Fruit fly (Drosophila melanogaster) whole organism, embryonic: ENCODE data around the gene CG13699.
A peak's percentile ranks its signal among the peaks of the same experiment; 100 is the strongest.

Experiments used
- Aef1 ChIP-seq: fragments of 200-800 bp; sonication (Bioruptor generic); IDR thresholded peaks from 3 replicates; pipeline ENCODE4 v1.3.6; 2022; ENCODE audit warnings: missing biosample characterization, missing genetic modification characterization
- Atf-2 ChIP-seq: fragments of 200-800 bp; sonication (Bioruptor generic); optimal IDR thresholded peaks from 2 replicates; lab custom pipeline; 2016; ENCODE audit warnings: missing biosample characterization, missing genetic modification characterization
- C15 ChIP-seq: fragments of 200-800 bp; sonication (Bioruptor generic); IDR thresholded peaks from 3 replicates; pipeline ENCODE4 v1.3.6; 2022; ENCODE audit warnings: missing biosample characterization, missing genetic modification characterization
- CG10209 ChIP-seq: fragments of 200-800 bp; sonication (Bioruptor generic); optimal IDR thresholded peaks from 3 replicates; lab custom pipeline; 2017; ENCODE audit warnings: missing biosample characterization, mild to moderate bottlenecking, missing genetic modification characterization, missing genetic modification reagents
- CG10654 ChIP-seq: fragments of 200-800 bp; sonication (Bioruptor generic); optimal IDR thresholded peaks from 2 replicates; lab custom pipeline; 2016; ENCODE audit warnings: missing biosample characterization, missing genetic modification characterization
- CG12659 ChIP-seq: fragments of 200-800 bp; sonication (Bioruptor generic); optimal IDR thresholded peaks from 3 replicates; lab custom pipeline; 2017; ENCODE audit warnings: mild to moderate bottlenecking, missing biosample characterization, missing genetic modification reagents, missing genetic modification characterization
- CG15073 ChIP-seq: fragments of 200-800 bp; sonication (Bioruptor generic); optimal IDR thresholded peaks from 2 replicates; lab custom pipeline; 2016; ENCODE audit warnings: missing biosample characterization, missing genetic modification characterization
- CG1647 ChIP-seq: fragments of 200-800 bp; sonication (Bioruptor generic); optimal IDR thresholded peaks from 3 replicates; lab custom pipeline; 2016; ENCODE audit warnings: missing biosample characterization, missing genetic modification characterization
- CG16863 ChIP-seq: fragments of 200-800 bp; sonication (Bioruptor generic); optimal IDR thresholded peaks from 3 replicates; lab custom pipeline; 2016; ENCODE audit warnings: missing biosample characterization, missing genetic modification characterization
- CG17359 ChIP-seq: fragments of 200-800 bp; sonication (Bioruptor generic); optimal IDR thresholded peaks from 3 replicates; lab custom pipeline; 2018; ENCODE audit warnings: missing biosample characterization, mild to moderate bottlenecking, missing genetic modification characterization, moderate library complexity
- CG17361 ChIP-seq: fragments of 200-800 bp; sonication (Bioruptor generic); IDR thresholded peaks from 3 replicates; pipeline ENCODE4 v1.3.6; 2022; ENCODE audit warnings: missing biosample characterization, missing genetic modification characterization
- CG17829 ChIP-seq: fragments of 200-800 bp; optimal IDR thresholded peaks from 2 replicates; lab custom pipeline; 2019; ENCODE audit warnings: missing biosample characterization, mild to moderate bottlenecking, missing genetic modification characterization, moderate library complexity
- CG34376 ChIP-seq: fragments of 200-800 bp; sonication (Bioruptor generic); optimal IDR thresholded peaks from 2 replicates; lab custom pipeline; 2018; ENCODE audit warnings: missing biosample characterization, mild to moderate bottlenecking, missing genetic modification characterization
- CG3995 ChIP-seq: fragments of 200-800 bp; sonication (Bioruptor generic); optimal IDR thresholded peaks from 3 replicates; lab custom pipeline; 2016; ENCODE audit warnings: missing biosample characterization, missing genetic modification characterization
- CG4360 ChIP-seq: fragments of 200-800 bp; sonication (Bioruptor generic); IDR thresholded peaks from 2 replicates; pipeline ENCODE4 v1.3.6; 2022; ENCODE audit warnings: missing biosample characterization, missing genetic modification characterization
- CG5953 ChIP-seq: fragments of 200-800 bp; sonication (Bioruptor generic); IDR thresholded peaks from 2 replicates; pipeline ENCODE4 v1.3.6; 2022; ENCODE audit warnings: missing biosample characterization, missing genetic modification characterization
- CG7556 ChIP-seq: fragments of 200-800 bp; sonication (Bioruptor generic); optimal IDR thresholded peaks from 2 replicates; lab custom pipeline; 2017; ENCODE audit warnings: missing biosample characterization, mild to moderate bottlenecking, missing genetic modification characterization
- CG7987 ChIP-seq: fragments of 200-800 bp; sonication (Bioruptor generic); optimal IDR thresholded peaks from 2 replicates; lab custom pipeline; 2018; ENCODE audit warnings: missing biosample characterization, mild to moderate bottlenecking, missing genetic modification characterization, moderate library complexity
- HHEX ChIP-seq: fragments of 200-800 bp; sonication (Bioruptor generic); optimal IDR thresholded peaks from 3 replicates; lab custom pipeline; 2017; ENCODE audit warnings: missing biosample characterization, mild to moderate bottlenecking, missing genetic modification characterization, missing genetic modification reagents
- HLH4C ChIP-seq: fragments of 200-800 bp; sonication (Bioruptor generic); IDR thresholded peaks from 3 replicates; pipeline ENCODE4 v1.3.6; 2022; ENCODE audit warnings: missing biosample characterization, missing genetic modification characterization; ENCODE audit not compliant: partially characterized antibody
- HmgZ ChIP-seq: fragments of 200-800 bp; sonication (Bioruptor generic); optimal IDR thresholded peaks from 2 replicates; lab custom pipeline; 2018; ENCODE audit warnings: missing biosample characterization, mild to moderate bottlenecking, missing genetic modification characterization
- Hr78 ChIP-seq, 2 experiments: fragments of 200-800 bp in 1 of 2; fragments of >200 bp in 1 of 2; sonication (Bioruptor generic) in 1 of 2; optimal IDR thresholded peaks; 2 replicates each; lab custom pipeline; 2017 to 2019; ENCODE audit warnings: missing biosample characterization in 2 of 2, missing genetic modification characterization in 2 of 2, mild to moderate bottlenecking in 1 of 2, moderate library complexity in 1 of 2
- Kr ChIP-seq: fragments of 200-800 bp; sonication (Bioruptor generic); optimal IDR thresholded peaks from 2 replicates; lab custom pipeline; 2017; ENCODE audit warnings: missing biosample characterization, mild to moderate bottlenecking, missing genetic modification characterization
- Meics ChIP-seq: fragments of 200-800 bp; sonication (Bioruptor generic); optimal IDR thresholded peaks from 2 replicates; lab custom pipeline; 2017; ENCODE audit warnings: missing biosample characterization, mild to moderate bottlenecking, missing genetic modification characterization
- NC2α ChIP-seq: fragments of 200-800 bp; sonication (Bioruptor generic); optimal IDR thresholded peaks from 2 replicates; lab custom pipeline; 2016; ENCODE audit warnings: missing biosample characterization, missing genetic modification characterization
- Pdp1 ChIP-seq, 2 experiments: fragments of 200-800 bp; sonication (Bioruptor generic); optimal IDR thresholded peaks; 3 replicates each; lab custom pipeline; 2016; ENCODE audit warnings: missing biosample characterization in 2 of 2, missing genetic modification characterization in 2 of 2, mild to moderate bottlenecking in 1 of 2, moderate library complexity in 1 of 2
- chif ChIP-seq, 2 experiments: fragments of 200-800 bp; sonication (Bioruptor generic); optimal IDR thresholded peaks; 3 replicates each; lab custom pipeline; 2016; ENCODE audit warnings: missing biosample characterization in 2 of 2, missing genetic modification characterization in 2 of 2
- chinmo ChIP-seq: fragments of 200-800 bp; sonication (Bioruptor generic); IDR thresholded peaks from 4 replicates; pipeline ENCODE4 v1.3.6; 2022; ENCODE audit warnings: missing biosample characterization, missing genetic modification characterization; ENCODE audit not compliant: partially characterized antibody
- crol ChIP-seq: fragments of 200-800 bp; sonication (Bioruptor generic); IDR thresholded peaks from 2 replicates; pipeline ENCODE4 v1.3.6; 2022; ENCODE audit warnings: missing biosample characterization, missing genetic modification characterization
- dimm ChIP-seq: fragments of 200-800 bp; sonication (Bioruptor generic); IDR thresholded peaks from 2 replicates; pipeline ENCODE4 v1.3.6; 2022; ENCODE audit warnings: missing biosample characterization, missing genetic modification characterization
- ewg ChIP-seq: fragments of 200-800 bp; sonication (Bioruptor generic); optimal IDR thresholded peaks from 3 replicates; lab custom pipeline; 2017; ENCODE audit warnings: mild to moderate bottlenecking, missing biosample characterization, missing genetic modification reagents, missing genetic modification characterization
- gce ChIP-seq: fragments of 200-800 bp; sonication (Bioruptor generic); IDR thresholded peaks from 3 replicates; pipeline ENCODE4 v1.3.6; 2022; ENCODE audit warnings: missing biosample characterization, missing genetic modification characterization
- gt ChIP-seq: fragments of 200-800 bp; sonication (Bioruptor generic); IDR thresholded peaks from 2 replicates; pipeline ENCODE4 v1.3.6; 2022; ENCODE audit warnings: missing biosample characterization, missing genetic modification characterization
- lov ChIP-seq, 2 experiments: fragments of 200-800 bp in 1 of 2; fragments of >200 bp in 1 of 2; sonication (Bioruptor generic) in 1 of 2; IDR thresholded peaks in 1 of 2; optimal IDR thresholded peaks in 1 of 2; 2 replicates in 1 of 2; 3 replicates in 1 of 2; pipeline versions ENCODE4 v1.3.6 to Lab custom; 2017 to 2022; ENCODE audit warnings: missing biosample characterization in 1 of 2, missing genetic modification characterization in 1 of 2
- nerfin-1 ChIP-seq: fragments of 200-800 bp; sonication (Bioruptor generic); optimal IDR thresholded peaks from 3 replicates; lab custom pipeline; 2019; ENCODE audit warnings: missing biosample characterization, mild to moderate bottlenecking, missing genetic modification characterization, moderate library complexity
- org-1 ChIP-seq: fragments of 200-800 bp; sonication (Bioruptor generic); optimal IDR thresholded peaks from 2 replicates; lab custom pipeline; 2017; ENCODE audit warnings: missing biosample characterization, missing genetic modification characterization
- rib ChIP-seq: fragments of 200-800 bp; sonication (Bioruptor generic); IDR thresholded peaks from 2 replicates; pipeline ENCODE4 v1.3.6; 2022; ENCODE audit warnings: missing biosample characterization, missing genetic modification characterization
- sc ChIP-seq, 3 experiments: fragments of >200 bp in 2 of 3; fragments of 200-800 bp in 1 of 3; sonication (Bioruptor generic) in 1 of 3; optimal IDR thresholded peaks; 2 replicates in 2 of 3; 3 replicates in 1 of 3; lab custom pipeline; 2017; ENCODE audit warnings: mild to moderate bottlenecking in 1 of 3, missing biosample characterization in 1 of 3, missing genetic modification characterization in 1 of 3, missing genetic modification reagents in 1 of 3
- sd ChIP-seq: fragments of 200-800 bp; sonication (Bioruptor generic); optimal IDR thresholded peaks from 3 replicates; lab custom pipeline; 2018; ENCODE audit warnings: missing biosample characterization, mild to moderate bottlenecking, missing genetic modification characterization, moderate library complexity
- slou ChIP-seq: fragments of 200-800 bp; sonication (Bioruptor generic); optimal IDR thresholded peaks from 3 replicates; lab custom pipeline; 2016; ENCODE audit warnings: missing biosample characterization, missing genetic modification characterization
- sqz ChIP-seq: fragments of 200-800 bp; sonication (Bioruptor generic); optimal IDR thresholded peaks from 3 replicates; lab custom pipeline; 2018; ENCODE audit warnings: missing biosample characterization, mild to moderate bottlenecking, missing genetic modification characterization
- stc ChIP-seq: fragments of 200-800 bp; sonication (Bioruptor generic); IDR thresholded peaks from 2 replicates; pipeline ENCODE4 v1.3.6; 2022; ENCODE audit warnings: missing biosample characterization, missing genetic modification characterization
- stwl ChIP-seq: fragments of 200-800 bp; sonication (Bioruptor generic); optimal IDR thresholded peaks from 3 replicates; lab custom pipeline; 2018; ENCODE audit warnings: missing biosample characterization, mild to moderate bottlenecking, missing genetic modification characterization, moderate library complexity
- z ChIP-seq: fragments of 200-800 bp; sonication (Bioruptor generic); IDR thresholded peaks from 3 replicates; pipeline ENCODE4 v1.3.6; 2022; ENCODE audit warnings: missing biosample characterization, missing genetic modification characterization
- zen ChIP-seq: fragments of 200-800 bp; sonication (Bioruptor generic); optimal IDR thresholded peaks from 3 replicates; lab custom pipeline; 2018; ENCODE audit warnings: missing biosample characterization, mild to moderate bottlenecking, missing genetic modification characterization, moderate library complexity
- zen2 ChIP-seq: fragments of 200-800 bp; sonication (Bioruptor generic); IDR thresholded peaks from 3 replicates; pipeline ENCODE4 v1.3.6; 2022; ENCODE audit warnings: missing biosample characterization, missing genetic modification characterization; ENCODE audit not compliant: partially characterized antibody

CG13699 gene

dm6 chr3L:18188473-18189087, 26.3 kb upstream of the CG13699 start (continued):
- no peak for TF ChIP-seq chif (GFP tag; optimal IDR thresholded peaks at IDR 0.05; lab: Kevin White, UChicago)
- peak; percentile 14 for TF ChIP-seq sqz (GFP tag; lab: Kevin White, UChicago)
- TF ChIP-seq CG16863 (GFP tag; lab: Kevin White, UChicago) = no peak
- TF ChIP-seq zen2 (GFP tag; lab: Robert Waterston, UW) = no peak
- no peak for TF ChIP-seq CG3995
- no peak for TF ChIP-seq CG5953 (GFP tag; lab: Robert Waterston, UW)
- TF ChIP-seq CG15073 (GFP tag; lab: Kevin White, UChicago) = no peak
- no peak for TF ChIP-seq CG17359
- 0 out of 2 replicates have a peak, but pooled peaks have one; percentile 27 for TF ChIP-seq stc (GFP tag; lab: Robert Waterston, UW)
- no peak for TF ChIP-seq CG12659 (GFP tag; lab: Kevin White, UChicago)
- TF ChIP-seq Hr78 (GFP tag; optimal IDR thresholded peaks at IDR 0.05; lab: Kevin White, UChicago) = peak in 1 of 2 experiments; percentile 30
- TF ChIP-seq CG1647 = no peak
- TF ChIP-seq slou (GFP tag; lab: Kevin White, UChicago) = no peak
- no peak for TF ChIP-seq CG7987 (GFP tag; lab: Kevin White, UChicago)
- TF ChIP-seq CG10209 (GFP tag; lab: Kevin White, UChicago) = no peak
- TF ChIP-seq ewg (GFP tag; lab: Kevin White, UChicago) = peak; percentile 67
- TF ChIP-seq HHEX (GFP tag; lab: Kevin White, UChicago) = no peak
- TF ChIP-seq CG34376 (GFP tag; lab: Kevin White, UChicago) = no peak
- no peak for TF ChIP-seq org-1 (GFP tag; lab: Kevin White, UChicago)
- TF ChIP-seq lov (optimal IDR thresholded peaks at IDR 0.05; lab: Kevin White, UChicago) = no peak
- TF ChIP-seq lov (GFP tag; IDR thresholded peaks at IDR 0.05; lab: Robert Waterston, UW) = no peak
- no peak for TF ChIP-seq rib (GFP tag; lab: Robert Waterston, UW)
- TF ChIP-seq CG4360 (GFP tag; lab: Robert Waterston, UW) = peak; percentile 78
- TF ChIP-seq sd (tag; lab: Kevin White, UChicago) = no peak
- no peak for TF ChIP-seq HmgZ
- TF ChIP-seq gt (GFP tag; lab: Robert Waterston, UW) = no peak
- TF ChIP-seq Atf-2 = no peak
- TF ChIP-seq CG10654 (GFP tag; lab: Kevin White, UChicago) = no peak
- TF ChIP-seq Pdp1 (GFP tag; optimal IDR thresholded peaks at IDR 0.05; lab: Kevin White, UChicago) = peak in 1 of 2 experiments; percentile 9
- peak; percentile 18 for TF ChIP-seq zen (tag; lab: Kevin White, UChicago)
- TF ChIP-seq CG17361 (GFP tag; lab: Robert Waterston, UW) = no peak
- TF ChIP-seq sc (optimal IDR thresholded peaks at IDR 0.05; lab: Kevin White, UChicago) = no peak
- no peak for TF ChIP-seq sc (GFP tag; optimal IDR thresholded peaks at IDR 0.05; lab: Kevin White, UChicago)
- TF ChIP-seq HLH4C (GFP tag; lab: Robert Waterston, UW) = no peak
- no peak for TF ChIP-seq C15 (GFP tag; lab: Robert Waterston, UW)
- TF ChIP-seq CG7556 = no peak
- no peak for TF ChIP-seq Aef1
- peak; percentile 61; the same call in 1 of the 2 replicates for TF ChIP-seq crol (GFP tag; lab: Robert Waterston, UW)
- no peak for TF ChIP-seq gce (GFP tag; lab: Robert Waterston, UW)
- no peak for TF ChIP-seq nerfin-1
- TF ChIP-seq stwl (tag; lab: Kevin White, UChicago) = no peak
- TF ChIP-seq Meics (GFP tag; lab: Kevin White, UChicago) = no peak
- no peak for TF ChIP-seq z (GFP tag; lab: Robert Waterston, UW)
- no peak for TF ChIP-seq Kr (GFP tag; lab: Kevin White, UChicago)
- TF ChIP-seq dimm (GFP tag; lab: Robert Waterston, UW) = no peak
- TF ChIP-seq chinmo = no peak
- no peak for TF ChIP-seq CG17829 (tag; lab: Kevin White, UChicago)
- no peak for TF ChIP-seq NC2α
